Fruit fly (Drosophila melanogaster): ENCODE results near the gene CG33189.

The CG33189 gene

DNA sequence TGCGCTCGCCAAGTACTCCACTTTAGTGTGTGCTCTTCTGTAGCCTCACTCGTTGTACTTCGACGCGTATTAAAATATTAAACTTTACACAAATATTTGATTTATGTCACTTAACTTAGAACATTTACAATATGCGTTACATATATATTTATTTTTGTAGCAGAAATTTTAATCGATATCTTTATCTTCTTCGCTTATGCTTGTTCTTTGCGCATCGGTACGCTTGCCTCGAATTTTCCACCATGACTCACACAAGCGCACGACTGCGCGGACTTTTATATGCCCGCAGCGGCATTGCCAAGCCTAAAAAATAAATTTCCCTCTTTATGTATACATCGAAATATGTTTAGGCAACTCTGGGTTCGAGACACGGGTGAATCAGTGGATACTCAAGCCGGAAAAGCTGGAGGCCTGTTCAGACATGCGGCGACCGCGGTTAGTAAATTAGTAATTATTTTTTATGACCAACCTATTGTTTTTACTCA lies 39.9 kb upstream of the CG33189 start, which contains the start of gene aqz (continued):
- TF ChIP-seq CG31627 (GFP tag; optimal IDR thresholded peaks at IDR 0.05) (peak; percentile 36), Lpt (GFP tag; optimal IDR thresholded peaks at IDR 0.05) (peak; percentile 22), Met (GFP tag; optimal IDR thresholded peaks at IDR 0.05) (peak; percentile 46), Hr39 (GFP tag; optimal IDR thresholded peaks at IDR 0.05) (peak; percentile 42), dac (GFP tag; optimal IDR thresholded peaks at IDR 0.05) (peak; percentile 2), Eip78C (GFP tag) (peak; percentile 58), svp (GFP tag) (peak; percentile 82), esn (GFP tag; optimal IDR thresholded peaks at IDR 0.05) (peak; percentile 42)

DNA sequence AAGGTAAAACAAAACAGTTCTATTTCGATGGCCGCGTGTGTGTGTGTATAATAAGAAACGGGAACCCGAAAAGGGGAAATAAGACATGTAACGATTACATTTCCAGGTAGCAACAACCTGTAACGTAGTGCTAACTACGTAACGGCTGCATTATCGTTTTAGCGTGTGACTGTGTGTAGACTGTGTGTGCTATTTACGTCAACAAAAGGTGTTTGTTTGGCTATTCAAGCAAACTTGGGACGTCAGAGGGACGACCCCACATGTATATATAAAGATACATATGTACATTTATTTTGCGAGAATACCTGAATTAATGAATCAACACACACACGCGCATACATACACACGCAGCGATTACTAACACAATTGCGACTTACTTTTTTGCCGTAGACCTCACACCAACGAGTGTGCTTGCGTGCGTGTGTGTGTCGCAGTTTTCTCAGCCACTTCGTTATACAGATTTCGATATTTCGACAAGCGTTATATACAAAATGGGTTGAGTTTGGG lies 39.0 kb upstream of the CG33189 start:
- TF ChIP-seq Sox102F (GFP tag; optimal IDR thresholded peaks at IDR 0.05): no peak
- TF ChIP-seq CG8319 (GFP tag; optimal IDR thresholded peaks at IDR 0.05): no peak
- TF ChIP-seq Gug (GFP tag; IDR thresholded peaks at IDR 0.05): no peak
- TF ChIP-seq CG8632 (GFP tag; optimal IDR thresholded peaks at IDR 0.05): no peak
- TF ChIP-seq CG32006 (GFP tag; optimal IDR thresholded peaks at IDR 0.05): no peak
- no peak for TF ChIP-seq CG1621 (tag; optimal IDR thresholded peaks at IDR 0.05)
- TF ChIP-seq lz (GFP tag; optimal IDR thresholded peaks at IDR 0.05): peak; percentile 30
- TF ChIP-seq ss (GFP tag; optimal IDR thresholded peaks at IDR 0.05): peak in 1 of 2 experiments; percentile 50
- TF ChIP-seq Ets96B (tag; optimal IDR thresholded peaks at IDR 0.05): no peak
- TF ChIP-seq vri (GFP tag; optimal IDR thresholded peaks at IDR 0.05): peak; percentile 48
- TF ChIP-seq Hr39 (GFP tag; optimal IDR thresholded peaks at IDR 0.05): no peak
- no peak for TF ChIP-seq OdsH (GFP tag; optimal IDR thresholded peaks at IDR 0.05)
- TF ChIP-seq CG11762 (GFP tag; optimal IDR thresholded peaks at IDR 0.05; ENCODE audit: insufficient read depth): no peak
- peak; percentile 8 for TF ChIP-seq topi (GFP tag; optimal IDR thresholded peaks at IDR 0.05)
- TF ChIP-seq net (GFP tag; optimal IDR thresholded peaks at IDR 0.05): no peak
- no peak for TF ChIP-seq CG6808 (GFP tag; optimal IDR thresholded peaks at IDR 0.05)
- TF ChIP-seq CG16779 (tag; optimal IDR thresholded peaks at IDR 0.05): peak; percentile 12
- TF ChIP-seq Eip75B (GFP tag; optimal IDR thresholded peaks at IDR 0.05): peak; percentile 30
- no peak for TF ChIP-seq Lpt (GFP tag; optimal IDR thresholded peaks at IDR 0.05)
- peak; percentile 3 for TF ChIP-seq Smox (GFP tag; optimal IDR thresholded peaks at IDR 0.05)
- peak; percentile 14 for TF ChIP-seq Met (GFP tag; optimal IDR thresholded peaks at IDR 0.05)
- no peak for TF ChIP-seq Hr4 (GFP tag; optimal IDR thresholded peaks at IDR 0.05)
- peak; percentile 5 for TF ChIP-seq CG7368 (GFP tag; optimal IDR thresholded peaks at IDR 0.05)
- TF ChIP-seq CG10631 (GFP tag; optimal IDR thresholded peaks at IDR 0.05): no peak
- peak; percentile 1 for TF ChIP-seq pdm3 (GFP tag; optimal IDR thresholded peaks at IDR 0.05)
- TF ChIP-seq Eip78C (GFP tag): peak; percentile 57
- no peak for TF ChIP-seq CG3032 (tag; optimal IDR thresholded peaks at IDR 0.05)
- TF ChIP-seq cyc (GFP tag; optimal IDR thresholded peaks at IDR 0.05): peak; percentile 7
- TF ChIP-seq CG11902 (GFP tag; optimal IDR thresholded peaks at IDR 0.05): no peak
- no peak for TF ChIP-seq dac (GFP tag; optimal IDR thresholded peaks at IDR 0.05)
- TF ChIP-seq CG6792 (GFP tag; optimal IDR thresholded peaks at IDR 0.05): no peak
- TF ChIP-seq CG6163 (GFP tag; IDR thresholded peaks at IDR 0.05): no peak; the same call in 2 of the 3 replicates
- no peak for TF ChIP-seq CG6854 (GFP tag; optimal IDR thresholded peaks at IDR 0.05)
- peak; percentile 77 for TF ChIP-seq fkh (GFP tag; optimal IDR thresholded peaks at IDR 0.05)
- no peak for TF ChIP-seq Sox15 (GFP tag; optimal IDR thresholded peaks at IDR 0.05)
- no peak for TF ChIP-seq CG8119 (GFP tag; IDR thresholded peaks at IDR 0.05)
- TF ChIP-seq eg (GFP tag; IDR thresholded peaks at IDR 0.05): no peak
- TF ChIP-seq esn (GFP tag; optimal IDR thresholded peaks at IDR 0.05): no peak
- no peak for TF ChIP-seq CG15336 (GFP tag; IDR thresholded peaks at IDR 0.05)
- peak; percentile 74 for TF ChIP-seq svp (GFP tag)
- TF ChIP-seq Eip93F (GFP tag; optimal IDR thresholded peaks at IDR 0.05): no peak
- TF ChIP-seq CG6276 (GFP tag; optimal IDR thresholded peaks at IDR 0.05): no peak
- TF ChIP-seq Ets21C (GFP tag; optimal IDR thresholded peaks at IDR 0.05): no peak
- peak; percentile 20 for TF ChIP-seq Sox14 (GFP tag; optimal IDR thresholded peaks at IDR 0.05)
- no peak for TF ChIP-seq Hr38 (GFP tag; optimal IDR thresholded peaks at IDR 0.05)
- TF ChIP-seq fd85E (GFP tag; optimal IDR thresholded peaks at IDR 0.05): no peak
- no peak for TF ChIP-seq salr (GFP tag; optimal IDR thresholded peaks at IDR 0.05)
- TF ChIP-seq CG4318 (GFP tag; optimal IDR thresholded peaks at IDR 0.05): no peak
- TF ChIP-seq CG31627 (GFP tag; optimal IDR thresholded peaks at IDR 0.05): no peak

Measured in whole organism, prepupa.